Worm (Caenorhabditis elegans) whole organism, late embryonic: Measurements from ENCODE around the gene T12G3.11.

Experiments used
- hlh-30 ChIP-seq: sonication (generic microtip); optimal IDR thresholded peaks from 2 replicates; lab custom pipeline; 2017; ENCODE audit warnings: antibody characterized with exemption, missing genetic modification characterization, missing compliant biosample characterization; ENCODE audit not compliant: insufficient read depth
- nhr-11 ChIP-seq: fragments of 150-350 bp; optimal IDR thresholded peaks from 2 replicates; lab custom pipeline; 2014; ENCODE audit warnings: missing biosample characterization, missing genetic modification characterization
- pag-3 ChIP-seq: sonication (generic microtip); optimal IDR thresholded peaks from 2 replicates; lab custom pipeline; 2016; ENCODE audit warnings: missing compliant biosample characterization, missing genetic modification characterization, borderline replicate concordance
- pat-9 ChIP-seq: fragments of 200-800 bp; sonication (Bioruptor generic); optimal IDR thresholded peaks from 2 replicates; lab custom pipeline; 2018; ENCODE audit warnings: mild to moderate bottlenecking, missing genetic modification characterization, moderate library complexity, missing compliant biosample characterization

- TF ChIP-seq hlh-30 (tag; lab: Kevin White, UChicago) (no peak), pat-9 (tag; lab: Kevin White, UChicago) (no peak), nhr-11 (tag; lab: Kevin White, UChicago) (no peak), pag-3 (tag; lab: Kevin White, UChicago) (no peak)
Measured at ce11 chrIV:12018920-12019319, 10.7 kb downstream of the T12G3.11 start.
